Worm (Caenorhabditis elegans) whole organism, young adult: ENCODE data around the gene kel-8.
A peak's percentile ranks its signal among the peaks of the same experiment; 100 is the strongest.

Experiments
- B0261.1 ChIP-seq: sonication (generic microtip); optimal IDR thresholded peaks from 2 replicates; lab custom pipeline; 2016; ENCODE audit warnings: mild to moderate bottlenecking, missing genetic modification characterization, moderate library complexity, missing compliant biosample characterization
- B0336.3 ChIP-seq: fragments of 200-800 bp; sonication (Bioruptor generic); IDR thresholded peaks from 2 replicates; pipeline ENCODE4 v1.3.6; 2022; ENCODE audit warnings: missing genetic modification characterization, missing compliant biosample characterization
- F10E7.11 ChIP-seq: sonication (generic microtip); optimal IDR thresholded peaks from 2 replicates; lab custom pipeline; 2017; ENCODE audit warnings: mild to moderate bottlenecking, missing genetic modification characterization, moderate library complexity, missing compliant biosample characterization
- F33H1.4 ChIP-seq: fragments of 200-800 bp; sonication (Bioruptor generic); IDR thresholded peaks from 2 replicates; pipeline ENCODE4 v1.3.6; 2022; ENCODE audit warnings: missing genetic modification reagents, missing genetic modification characterization, missing compliant biosample characterization
- F37B4.10 ChIP-seq: fragments of 200-800 bp; sonication (Bioruptor generic); IDR thresholded peaks from 2 replicates; pipeline ENCODE4 v1.3.6; 2022; ENCODE audit warnings: missing genetic modification characterization, missing compliant biosample characterization
- F39B2.1 ChIP-seq: fragments of 200-800 bp; sonication (Bioruptor generic); IDR thresholded peaks from 2 replicates; pipeline ENCODE4 v1.3.6; 2022; ENCODE audit warnings: missing genetic modification reagents, missing genetic modification characterization, missing compliant biosample characterization
- F57A8.1 ChIP-seq: fragments of 200-800 bp; sonication (Bioruptor generic); optimal IDR thresholded peaks from 2 replicates; lab custom pipeline; 2018; ENCODE audit warnings: mild to moderate bottlenecking, missing genetic modification characterization, moderate library complexity, missing compliant biosample characterization
- Y53G8AR.9 ChIP-seq: fragments of 200-800 bp; sonication (Bioruptor generic); conservative IDR thresholded peaks from 2 replicates; pipeline ENCODE4 v1.3.6; 2022; ENCODE audit warnings: missing genetic modification reagents, missing genetic modification characterization, missing compliant biosample characterization
- Y56A3A.18 ChIP-seq: fragments of 200-800 bp; sonication (Bioruptor generic); IDR thresholded peaks from 2 replicates; pipeline ENCODE4 v1.3.6; 2022; ENCODE audit warnings: missing genetic modification reagents, missing genetic modification characterization, missing compliant biosample characterization
- ZK185.1 ChIP-seq: sonication (generic microtip); optimal IDR thresholded peaks from 2 replicates; lab custom pipeline; 2016; ENCODE audit warnings: mild to moderate bottlenecking, missing genetic modification characterization, missing compliant biosample characterization; ENCODE audit not compliant: poor library complexity, severe bottlenecking
- akir-1 ChIP-seq: fragments of 200-800 bp; sonication (Bioruptor generic); optimal IDR thresholded peaks from 2 replicates; lab custom pipeline; 2018; ENCODE audit warnings: mild to moderate bottlenecking, missing genetic modification characterization, moderate library complexity, missing compliant biosample characterization
- attf-6 ChIP-seq: fragments of 200-800 bp; sonication (Bioruptor generic); IDR thresholded peaks from 2 replicates; pipeline ENCODE4 v1.3.6; 2022; ENCODE audit warnings: missing genetic modification reagents, missing genetic modification characterization, missing compliant biosample characterization
- cebp-2 ChIP-seq: fragments of 200-800 bp; sonication (Bioruptor generic); IDR thresholded peaks from 2 replicates; pipeline ENCODE4 v1.3.6; 2022; ENCODE audit warnings: missing genetic modification characterization, missing compliant biosample characterization
- ceh-100 ChIP-seq: fragments of 200-800 bp; sonication (Bioruptor generic); IDR thresholded peaks from 2 replicates; pipeline ENCODE4 v1.3.6; 2022; ENCODE audit warnings: missing genetic modification reagents, missing genetic modification characterization, missing compliant biosample characterization
- ceh-58 ChIP-seq: fragments of 200-800 bp; sonication (Bioruptor generic); IDR thresholded peaks from 2 replicates; pipeline ENCODE4 v1.3.6; 2022; ENCODE audit warnings: missing genetic modification characterization, missing compliant biosample characterization
- ceh-79 ChIP-seq: sonication (generic microtip); optimal IDR thresholded peaks from 2 replicates; lab custom pipeline; 2017; ENCODE audit warnings: mild to moderate bottlenecking, missing genetic modification characterization, missing compliant biosample characterization
- ceh-91 ChIP-seq: fragments of 200-800 bp; sonication (Bioruptor generic); IDR thresholded peaks from 2 replicates; pipeline ENCODE4 v1.3.6; 2022; ENCODE audit warnings: missing genetic modification reagents, missing genetic modification characterization, missing compliant biosample characterization
- egl-18 ChIP-seq: fragments of 200-800 bp; sonication (Bioruptor generic); IDR thresholded peaks from 2 replicates; pipeline ENCODE4 v1.3.6; 2022; ENCODE audit warnings: missing genetic modification reagents, missing genetic modification characterization, missing compliant biosample characterization
- egl-44 ChIP-seq: fragments of 200-800 bp; sonication (Bioruptor generic); IDR thresholded peaks from 2 replicates; pipeline ENCODE4 v1.3.6; 2022; ENCODE audit warnings: missing genetic modification reagents, missing genetic modification characterization, missing compliant biosample characterization
- ekl-4 ChIP-seq: fragments of 200-800 bp; sonication (Bioruptor generic); IDR thresholded peaks from 2 replicates; pipeline ENCODE4 v1.3.6; 2022; ENCODE audit warnings: missing genetic modification reagents, missing genetic modification characterization, missing compliant biosample characterization
- hlh-12 ChIP-seq: sonication (generic microtip); optimal IDR thresholded peaks from 2 replicates; lab custom pipeline; 2016; ENCODE audit warnings: missing genetic modification characterization, missing compliant biosample characterization
- let-607 ChIP-seq, 2 experiments: fragments of 200-800 bp in 1 of 2; sonication (Bioruptor generic) in 1 of 2; sonication (generic microtip) in 1 of 2; optimal IDR thresholded peaks; 2 replicates each; lab custom pipeline; 2016 to 2018; ENCODE audit warnings: mild to moderate bottlenecking in 2 of 2, missing compliant biosample characterization in 2 of 2, missing genetic modification characterization in 2 of 2, moderate library complexity in 2 of 2, missing genotype in 1 of 2
- lin-26 ChIP-seq: fragments of 200-800 bp; sonication (Bioruptor generic); IDR thresholded peaks from 2 replicates; pipeline ENCODE4 v1.3.6; 2022; ENCODE audit warnings: missing genetic modification reagents, missing genetic modification characterization, missing compliant biosample characterization
- lin-40 ChIP-seq: sonication (generic microtip); optimal IDR thresholded peaks from 2 replicates; lab custom pipeline; 2016; ENCODE audit warnings: missing genetic modification characterization, mild to moderate bottlenecking, missing compliant biosample characterization, missing genotype, missing genetic modification reagents
- lir-1 ChIP-seq: fragments of 200-800 bp; sonication (Bioruptor generic); conservative IDR thresholded peaks from 2 replicates; pipeline ENCODE4 v1.3.6; 2022; ENCODE audit warnings: missing genetic modification reagents, missing genetic modification characterization, missing compliant biosample characterization
- lsy-27 ChIP-seq: sonication (generic microtip); optimal IDR thresholded peaks from 2 replicates; lab custom pipeline; 2017; ENCODE audit warnings: missing genetic modification characterization, mild to moderate bottlenecking, missing compliant biosample characterization, antibody characterized with exemption, missing genotype, borderline replicate concordance; ENCODE audit not compliant: insufficient read depth
- madf-3 ChIP-seq: fragments of 200-800 bp; sonication (Bioruptor generic); IDR thresholded peaks from 2 replicates; pipeline ENCODE4 v1.3.6; 2022; ENCODE audit warnings: missing genetic modification reagents, missing genetic modification characterization, missing compliant biosample characterization
- madf-6 ChIP-seq: fragments of 200-800 bp; sonication (Bioruptor generic); IDR thresholded peaks from 2 replicates; pipeline ENCODE4 v1.3.6; 2022; ENCODE audit warnings: missing genetic modification reagents, missing genetic modification characterization, missing compliant biosample characterization
- mcd-1 ChIP-seq: fragments of 200-800 bp; sonication (Bioruptor generic); IDR thresholded peaks from 2 replicates; pipeline ENCODE4 v1.3.6; 2022; ENCODE audit warnings: missing genetic modification reagents, missing genetic modification characterization, missing compliant biosample characterization
- mes-4 ChIP-seq: sonication (generic microtip); optimal IDR thresholded peaks from 2 replicates; lab custom pipeline; 2016; ENCODE audit warnings: missing genotype, missing genetic modification characterization, missing compliant biosample characterization
- nfya-1 ChIP-seq: sonication (generic microtip); optimal IDR thresholded peaks from 2 replicates; lab custom pipeline; 2017; ENCODE audit warnings: antibody characterized with exemption, missing compliant biosample characterization, missing genetic modification characterization, borderline replicate concordance; ENCODE audit not compliant: insufficient read depth
- nfya-2 ChIP-seq: fragments of 200-800 bp; sonication (Bioruptor generic); IDR thresholded peaks from 2 replicates; pipeline ENCODE4 v1.3.6; 2022; ENCODE audit warnings: missing genetic modification reagents, missing genetic modification characterization, missing compliant biosample characterization
- nhr-80 ChIP-seq: sonication (generic microtip); optimal IDR thresholded peaks from 2 replicates; lab custom pipeline; 2016; ENCODE audit warnings: missing genetic modification characterization, missing compliant biosample characterization
- pbrm-1 ChIP-seq: fragments of 200-800 bp; sonication (Bioruptor generic); IDR thresholded peaks from 2 replicates; pipeline ENCODE4 v1.3.6; 2022; ENCODE audit warnings: missing genetic modification reagents, missing genetic modification characterization, missing compliant biosample characterization
- repo-1 ChIP-seq: sonication (generic microtip); optimal IDR thresholded peaks from 2 replicates; lab custom pipeline; 2017; ENCODE audit warnings: mild to moderate bottlenecking, missing genetic modification characterization, missing compliant biosample characterization
- rpc-1 ChIP-seq, 2 experiments: fragments of 150-350 bp in 1 of 2; sonication (generic microtip) in 1 of 2; optimal IDR thresholded peaks; 2 replicates each; lab custom pipeline; 2014 to 2018; ENCODE audit warnings: missing biosample characterization in 1 of 2, missing genetic modification characterization in 1 of 2, missing genetic modification reagents in 1 of 2, missing genotype in 1 of 2
- sea-2 ChIP-seq: fragments of 200-800 bp; sonication (Bioruptor generic); IDR thresholded peaks from 2 replicates; pipeline ENCODE4 v1.3.6; 2022; ENCODE audit warnings: missing genetic modification characterization, missing compliant biosample characterization
- snpc-1.3 ChIP-seq: sonication (generic microtip); optimal IDR thresholded peaks from 2 replicates; lab custom pipeline; 2017; ENCODE audit warnings: missing genetic modification characterization, mild to moderate bottlenecking, missing compliant biosample characterization, antibody characterized with exemption, moderate library complexity, missing genotype, missing genetic modification reagents; ENCODE audit not compliant: insufficient read depth
- snpc-3.4 ChIP-seq: sonication (generic microtip); optimal IDR thresholded peaks from 2 replicates; lab custom pipeline; 2017; ENCODE audit warnings: missing genetic modification characterization, mild to moderate bottlenecking, missing compliant biosample characterization, antibody characterized with exemption, moderate library complexity, missing genotype, missing genetic modification reagents
- tlf-1 ChIP-seq: fragments of 200-800 bp; sonication (Bioruptor generic); optimal IDR thresholded peaks from 2 replicates; lab custom pipeline; 2018; ENCODE audit warnings: mild to moderate bottlenecking, missing genetic modification characterization, missing compliant biosample characterization
- unc-130 ChIP-seq: sonication (generic microtip); optimal IDR thresholded peaks from 2 replicates; lab custom pipeline; 2016; ENCODE audit warnings: missing genetic modification reagents, missing genetic modification characterization, missing compliant biosample characterization
- zim-3 ChIP-seq: sonication (generic microtip); optimal IDR thresholded peaks from 2 replicates; lab custom pipeline; 2017; ENCODE audit warnings: mild to moderate bottlenecking, missing genetic modification characterization, moderate library complexity, missing compliant biosample characterization
- ztf-22 ChIP-seq: fragments of 200-800 bp; sonication (Bioruptor generic); optimal IDR thresholded peaks from 2 replicates; lab custom pipeline; 2018; ENCODE audit warnings: mild to moderate bottlenecking, missing genetic modification characterization, moderate library complexity, missing compliant biosample characterization
- ztf-26 ChIP-seq: sonication (generic microtip); optimal IDR thresholded peaks from 2 replicates; lab custom pipeline; 2017; ENCODE audit warnings: missing genetic modification characterization, missing compliant biosample characterization

kel-8 gene

ce11 chrV:2634783-2635569 is 36.3 kb upstream of the kel-8 start (continued):
- TF ChIP-seq madf-6 (GFP tag; lab: Robert Waterston, UW) (peak; percentile 22), ekl-4 (GFP tag; lab: Robert Waterston, UW) (peak; percentile 51; the same call in 1 of the 2 replicates), attf-6 (GFP tag; lab: Robert Waterston, UW) (peak; percentile 42), Y56A3A.18 (GFP tag; lab: Robert Waterston, UW) (0 out of 2 replicates have a peak, but pooled peaks have one; percentile 9)
- TF ChIP-seq, all 124 proteins: peak for 17; not testable (repeated sequence) for 107

- TF ChIP-seq snpc-3.4 (peak; percentile 28), mes-4 (tag; lab: Kevin White, UChicago) (no peak), nfya-1 (no peak), lsy-27 (tag; lab: Kevin White, UChicago) (no peak), lir-1 (GFP tag; lab: Robert Waterston, UW) (peak; percentile 69; the same call in 1 of the 2 replicates), F57A8.1 (GFP tag; lab: Kevin White, UChicago) (no peak), lin-40 (no peak), nhr-80 (no peak), ZK185.1 (tag; lab: Kevin White, UChicago) (no peak), ceh-58 (no peak), B0336.3 (GFP tag; lab: Robert Waterston, UW) (0 out of 2 replicates have a peak, but pooled peaks have one; percentile 18), rpc-1 (optimal IDR thresholded peaks at IDR 0.05; lab: Kevin White, UChicago) (no peak), rpc-1 (tag; optimal IDR thresholded peaks at IDR 0.05; lab: Kevin White, UChicago) (no peak), cebp-2 (0 out of 2 replicates have a peak, but pooled peaks have one; percentile 19), F33H1.4 (GFP tag; lab: Robert Waterston, UW) (peak; percentile 48; the same call in 1 of the 2 replicates), lin-26 (no peak), ztf-26 (tag; lab: Kevin White, UChicago) (no peak), hlh-12 (tag; lab: Kevin White, UChicago) (no peak), madf-3 (GFP tag; lab: Robert Waterston, UW) (peak; percentile 78), F39B2.1 (GFP tag; lab: Robert Waterston, UW) (no peak), ceh-100 (peak; percentile 32; the same call in 1 of the 2 replicates), F37B4.10 (no peak), egl-44 (GFP tag; lab: Robert Waterston, UW) (no peak), akir-1 (no peak), zim-3 (no peak), pbrm-1 (GFP tag; lab: Robert Waterston, UW) (peak; percentile 48; the same call in 1 of the 2 replicates), let-607 (tag; optimal IDR thresholded peaks at IDR 0.05; lab: Kevin White, UChicago) (peak in 1 of 2 experiments; percentile 55), egl-18 (GFP tag; lab: Robert Waterston, UW) (no peak), B0261.1 (tag; lab: Kevin White, UChicago) (no peak), ztf-22 (GFP tag; lab: Kevin White, UChicago) (no peak), ceh-91 (GFP tag; lab: Robert Waterston, UW) (peak; percentile 48; the same call in 1 of the 2 replicates), F10E7.11 (tag; lab: Kevin White, UChicago) (no peak), ekl-4 (GFP tag; lab: Robert Waterston, UW) (0 out of 2 replicates have a peak, but pooled peaks have one; percentile 62), sea-2 (GFP tag; lab: Robert Waterston, UW) (no peak), Y53G8AR.9 (GFP tag; lab: Robert Waterston, UW) (no peak), nfya-2 (no peak), mcd-1 (GFP tag; lab: Robert Waterston, UW) (peak; percentile 87), unc-130 (GFP tag; lab: Kevin White, UChicago) (peak; percentile 75), repo-1 (no peak), tlf-1 (GFP tag; lab: Kevin White, UChicago) (no peak), snpc-1.3 (tag; lab: Kevin White, UChicago) (no peak), ceh-79 (no peak)
These were observed 32.7 kb upstream of the kel-8 start, which contains the start of gene W02H5.19 for ce11 chrV:2638545-2638944. Gene W02H5.19 (plus strand): TSS chrV:2638890.
